Worm (Caenorhabditis elegans) whole organism, L4/young adult: ENCODE data around the gene vit-5.

Experiments
- W03F9.2 ChIP-seq: fragments of 150-350 bp; optimal IDR thresholded peaks from 2 replicates; lab custom pipeline; 2014; ENCODE audit warnings: missing biosample characterization, missing genetic modification characterization
- dao-5 ChIP-seq: sonication (generic microtip); optimal IDR thresholded peaks from 2 replicates; lab custom pipeline; 2016; ENCODE audit warnings: missing genotype, missing genetic modification characterization, moderate library complexity, missing compliant biosample characterization
- him-1 ChIP-seq: sonication (generic microtip); optimal IDR thresholded peaks from 2 replicates; lab custom pipeline; 2016; ENCODE audit warnings: missing genotype, missing genetic modification reagents, missing genetic modification characterization, missing compliant biosample characterization

ce11 chrX:3414660-3415144, 11.4 kb downstream of the vit-5 start, which contains the start of gene dhs-27:
- no peak for TF ChIP-seq him-1 (tag; lab: Kevin White, UChicago)
- no peak for TF ChIP-seq W03F9.2 (tag; lab: Kevin White, UChicago)
- TF ChIP-seq dao-5 (tag; lab: Kevin White, UChicago) = no peak
